Fruit fly (Drosophila melanogaster) whole organism, embryonic: ENCODE measurements around the gene CG13454.

ENCODE experiments used
- B-H1 ChIP-seq: fragments of 200-800 bp; sonication (Bioruptor generic); IDR thresholded peaks from 3 replicates; pipeline ENCODE4 v1.3.6; 2022; ENCODE audit warnings: missing biosample characterization, missing genetic modification characterization
- Blimp-1 ChIP-seq: fragments of 200-800 bp; sonication (Bioruptor generic); optimal IDR thresholded peaks from 3 replicates; lab custom pipeline; 2018; ENCODE audit warnings: missing biosample characterization, missing genetic modification characterization, mild to moderate bottlenecking, moderate library complexity, missing genetic modification reagents
- CG10431 ChIP-seq: fragments of 200-800 bp; sonication (Bioruptor generic); optimal IDR thresholded peaks from 3 replicates; lab custom pipeline; 2018; ENCODE audit warnings: missing biosample characterization, mild to moderate bottlenecking, missing genetic modification characterization
- CG10543 ChIP-seq: fragments of 200-800 bp; sonication (Bioruptor generic); optimal IDR thresholded peaks from 3 replicates; lab custom pipeline; 2017; ENCODE audit warnings: missing biosample characterization, mild to moderate bottlenecking, missing genetic modification characterization, moderate library complexity
- CG10654 ChIP-seq: fragments of 200-800 bp; sonication (Bioruptor generic); optimal IDR thresholded peaks from 2 replicates; lab custom pipeline; 2016; ENCODE audit warnings: missing biosample characterization, missing genetic modification characterization
- CG11504 ChIP-seq: fragments of 200-800 bp; sonication (Bioruptor generic); optimal IDR thresholded peaks from 3 replicates; lab custom pipeline; 2019; ENCODE audit warnings: missing biosample characterization, mild to moderate bottlenecking, missing genetic modification characterization, moderate library complexity
- CG14710 ChIP-seq: fragments of 200-800 bp; sonication (Bioruptor generic); optimal IDR thresholded peaks from 3 replicates; lab custom pipeline; 2019; ENCODE audit warnings: missing biosample characterization, mild to moderate bottlenecking, missing genetic modification characterization, moderate library complexity
- CG1647 ChIP-seq: fragments of 200-800 bp; sonication (Bioruptor generic); optimal IDR thresholded peaks from 3 replicates; lab custom pipeline; 2016; ENCODE audit warnings: missing biosample characterization, missing genetic modification characterization
- CG17328 ChIP-seq: fragments of 200-800 bp; sonication (Bioruptor generic); IDR thresholded peaks from 2 replicates; pipeline ENCODE4 v1.3.6; 2022; ENCODE audit warnings: missing biosample characterization, missing genetic modification characterization
- CG17385 ChIP-seq: fragments of 200-800 bp; sonication (Bioruptor generic); optimal IDR thresholded peaks from 3 replicates; lab custom pipeline; 2018; ENCODE audit warnings: missing biosample characterization, mild to moderate bottlenecking, missing genetic modification characterization
- CG17568 ChIP-seq: fragments of 200-800 bp; sonication (Bioruptor generic); optimal IDR thresholded peaks from 2 replicates; lab custom pipeline; 2018; ENCODE audit warnings: missing biosample characterization, mild to moderate bottlenecking, missing genetic modification characterization, moderate library complexity
- CG32532 ChIP-seq: fragments of 200-800 bp; sonication (Bioruptor generic); IDR thresholded peaks from 2 replicates; pipeline ENCODE4 v1.3.6; 2022; ENCODE audit warnings: missing biosample characterization, missing genetic modification characterization
- CG33557 ChIP-seq: fragments of 200-800 bp; sonication (Bioruptor generic); optimal IDR thresholded peaks from 2 replicates; lab custom pipeline; 2019; ENCODE audit warnings: missing biosample characterization, mild to moderate bottlenecking, missing genetic modification characterization, moderate library complexity
- CG3847 ChIP-seq: fragments of 200-800 bp; sonication (Bioruptor generic); IDR thresholded peaks from 2 replicates; pipeline ENCODE4 v1.3.6; 2022; ENCODE audit warnings: missing biosample characterization, missing genetic modification characterization
- CG4282 ChIP-seq: fragments of 200-800 bp; sonication (Bioruptor generic); optimal IDR thresholded peaks from 2 replicates; lab custom pipeline; 2016; ENCODE audit warnings: missing biosample characterization, missing genetic modification characterization
- CG4360 ChIP-seq: fragments of 200-800 bp; sonication (Bioruptor generic); IDR thresholded peaks from 2 replicates; pipeline ENCODE4 v1.3.6; 2022; ENCODE audit warnings: missing biosample characterization, missing genetic modification characterization
- CG6683 ChIP-seq: fragments of 200-800 bp; sonication (Bioruptor generic); optimal IDR thresholded peaks from 2 replicates; lab custom pipeline; 2017; ENCODE audit warnings: missing biosample characterization, mild to moderate bottlenecking, missing genetic modification characterization, missing genetic modification reagents
- CG7372 ChIP-seq: fragments of 200-800 bp; sonication (Bioruptor generic); IDR thresholded peaks from 2 replicates; pipeline ENCODE4 v1.3.6; 2022; ENCODE audit warnings: missing biosample characterization, missing genetic modification characterization
- CG7786 ChIP-seq: fragments of 200-800 bp; sonication (Bioruptor generic); optimal IDR thresholded peaks from 2 replicates; lab custom pipeline; 2016; ENCODE audit warnings: missing biosample characterization, missing genetic modification characterization
- CG8089 ChIP-seq: fragments of 200-800 bp; sonication (Bioruptor generic); optimal IDR thresholded peaks from 3 replicates; lab custom pipeline; 2016; ENCODE audit warnings: missing biosample characterization, missing genetic modification characterization
- CG8765 ChIP-seq: fragments of 200-800 bp; sonication (Bioruptor generic); IDR thresholded peaks from 2 replicates; pipeline ENCODE4 v1.3.6; 2022; ENCODE audit warnings: missing biosample characterization, missing genetic modification characterization
- E2f1 ChIP-seq: fragments of 200-800 bp; sonication (Bioruptor generic); IDR thresholded peaks from 2 replicates; pipeline ENCODE4 v1.3.6; 2022; ENCODE audit warnings: missing biosample characterization, missing genetic modification characterization
- Fer3 ChIP-seq: fragments of 200-800 bp; sonication (Bioruptor generic); optimal IDR thresholded peaks from 2 replicates; lab custom pipeline; 2018; ENCODE audit warnings: missing biosample characterization, mild to moderate bottlenecking, missing genetic modification characterization, moderate library complexity
- GATAe ChIP-seq: fragments of 200-800 bp; sonication (Bioruptor generic); conservative IDR thresholded peaks from 2 replicates; pipeline ENCODE4 v1.3.6; 2022; ENCODE audit warnings: missing biosample characterization, missing genetic modification characterization
- Hr39 ChIP-seq: fragments of >200 bp; optimal IDR thresholded peaks from 2 replicates; lab custom pipeline; 2017
- Lim3 ChIP-seq: fragments of 200-800 bp; sonication (Bioruptor generic); IDR thresholded peaks from 2 replicates; pipeline ENCODE4 v1.3.6; 2022; ENCODE audit warnings: missing biosample characterization, missing genetic modification characterization
- MTF-1 ChIP-seq: fragments of 200-800 bp; sonication (Bioruptor generic); optimal IDR thresholded peaks from 2 replicates; lab custom pipeline; 2018; ENCODE audit warnings: missing biosample characterization, mild to moderate bottlenecking, missing genetic modification characterization, borderline replicate concordance
- Rx ChIP-seq: fragments of 200-800 bp; sonication (Bioruptor generic); IDR thresholded peaks from 2 replicates; pipeline ENCODE4 v1.3.6; 2022; ENCODE audit warnings: missing biosample characterization, missing genetic modification characterization
- ac ChIP-seq: fragments of 200-800 bp; sonication (Bioruptor generic); optimal IDR thresholded peaks from 3 replicates; lab custom pipeline; 2017; ENCODE audit warnings: missing biosample characterization, mild to moderate bottlenecking, missing genetic modification characterization
- dimm ChIP-seq: fragments of 200-800 bp; sonication (Bioruptor generic); IDR thresholded peaks from 2 replicates; pipeline ENCODE4 v1.3.6; 2022; ENCODE audit warnings: missing biosample characterization, missing genetic modification characterization
- dmrt11E ChIP-seq: fragments of 200-800 bp; sonication (Bioruptor generic); optimal IDR thresholded peaks from 3 replicates; lab custom pipeline; 2018; ENCODE audit warnings: missing biosample characterization, mild to moderate bottlenecking, missing genetic modification characterization, moderate library complexity
- dysf ChIP-seq: fragments of 200-800 bp; sonication (Bioruptor generic); IDR thresholded peaks from 3 replicates; pipeline ENCODE4 v1.3.6; 2022; ENCODE audit warnings: missing biosample characterization, missing genetic modification characterization
- exex ChIP-seq: fragments of 200-800 bp; sonication (Bioruptor generic); optimal IDR thresholded peaks from 4 replicates; lab custom pipeline; 2018; ENCODE audit warnings: missing biosample characterization, mild to moderate bottlenecking, missing genetic modification characterization, moderate library complexity
- fd64A ChIP-seq: fragments of 200-800 bp; sonication (Bioruptor generic); optimal IDR thresholded peaks from 3 replicates; lab custom pipeline; 2018; ENCODE audit warnings: missing biosample characterization, mild to moderate bottlenecking, missing genetic modification characterization
- ftz-f1 ChIP-seq: fragments of 200-800 bp; sonication (Bioruptor generic); optimal IDR thresholded peaks from 2 replicates; lab custom pipeline; 2016; ENCODE audit warnings: missing biosample characterization, missing genetic modification characterization
- gce ChIP-seq: fragments of 200-800 bp; sonication (Bioruptor generic); IDR thresholded peaks from 3 replicates; pipeline ENCODE4 v1.3.6; 2022; ENCODE audit warnings: missing biosample characterization, missing genetic modification characterization
- gsb ChIP-seq: fragments of 200-800 bp; sonication (Bioruptor generic); IDR thresholded peaks from 2 replicates; pipeline ENCODE4 v1.3.6; 2022; ENCODE audit warnings: missing biosample characterization, missing genetic modification characterization
- hkb ChIP-seq, 2 experiments: fragments of 200-800 bp in 1 of 2; fragments of >200 bp in 1 of 2; sonication (Bioruptor generic) in 1 of 2; IDR thresholded peaks in 1 of 2; optimal IDR thresholded peaks in 1 of 2; 2 replicates each; pipeline versions ENCODE4 v1.3.6 to Lab custom; 2017 to 2022; ENCODE audit warnings: missing biosample characterization in 1 of 2, missing genetic modification characterization in 1 of 2
- nom ChIP-seq: fragments of 200-800 bp; sonication (Bioruptor generic); optimal IDR thresholded peaks from 2 replicates; lab custom pipeline; 2017; ENCODE audit warnings: missing biosample characterization, missing genetic modification characterization, mild to moderate bottlenecking, moderate library complexity, missing genetic modification reagents
- onecut ChIP-seq: fragments of 200-800 bp; sonication (Bioruptor generic); IDR thresholded peaks from 2 replicates; pipeline ENCODE4 v1.3.6; 2022; ENCODE audit warnings: missing biosample characterization, missing genetic modification characterization
- pan ChIP-seq, 4 experiments: fragments of >200 bp in 3 of 4; fragments of 200-800 bp in 1 of 4; sonication (Bioruptor generic) in 1 of 4; optimal IDR thresholded peaks in 3 of 4; IDR thresholded peaks in 1 of 4; 2 replicates each; pipeline versions ENCODE4 v1.3.6 to Lab custom; 2017 to 2022; ENCODE audit warnings: missing biosample characterization in 2 of 4, missing genetic modification characterization in 2 of 4, mixed read lengths in 1 of 4
- pita ChIP-seq: fragments of 200-800 bp; sonication (Bioruptor generic); optimal IDR thresholded peaks from 2 replicates; lab custom pipeline; 2017; ENCODE audit warnings: missing biosample characterization, mild to moderate bottlenecking, missing genetic modification characterization
- seq ChIP-seq: fragments of 200-800 bp; sonication (Bioruptor generic); IDR thresholded peaks from 2 replicates; pipeline ENCODE4 v1.3.6; 2022; ENCODE audit warnings: missing biosample characterization, missing genetic modification characterization
- sim ChIP-seq: fragments of 200-800 bp; sonication (Bioruptor generic); IDR thresholded peaks from 2 replicates; pipeline ENCODE4 v1.3.6; 2022; ENCODE audit warnings: missing biosample characterization, missing genetic modification characterization
- slbo ChIP-seq: fragments of 200-800 bp; sonication (Bioruptor generic); IDR thresholded peaks from 2 replicates; pipeline ENCODE4 v1.3.6; 2022; ENCODE audit warnings: missing biosample characterization, missing genetic modification characterization
- tio ChIP-seq: fragments of 200-800 bp; sonication (Bioruptor generic); optimal IDR thresholded peaks from 2 replicates; lab custom pipeline; 2017; ENCODE audit warnings: missing biosample characterization, missing genetic modification characterization, inconsistent platforms
- tup ChIP-seq: fragments of 200-800 bp; sonication (Bioruptor generic); optimal IDR thresholded peaks from 2 replicates; lab custom pipeline; 2016; ENCODE audit warnings: missing biosample characterization, mild to moderate bottlenecking, missing genetic modification characterization, moderate library complexity
- unc-4 ChIP-seq: fragments of 200-800 bp; sonication (Bioruptor generic); IDR thresholded peaks from 2 replicates; pipeline ENCODE4 v1.3.6; 2022; ENCODE audit warnings: missing biosample characterization, missing genetic modification characterization; ENCODE audit not compliant: partially characterized antibody

Gene CG13454

dm6 chr3L:15513726-15514125, 3.1 kb downstream of the CG13454 start:
- TF ChIP-seq CG17328 (GFP tag; lab: Robert Waterston, UW) (no peak), exex (peak; percentile 49)

- no peak for TF ChIP-seq Blimp-1
- TF ChIP-seq CG17568 (GFP tag; lab: Kevin White, UChicago) = no peak
- no peak for TF ChIP-seq CG7372 (GFP tag; lab: Robert Waterston, UW)
- no peak for TF ChIP-seq pan (optimal IDR thresholded peaks at IDR 0.05; lab: Kevin White, UChicago)
- TF ChIP-seq pan (GFP tag; optimal IDR thresholded peaks at IDR 0.05 in 1 of 2, IDR thresholded peaks at IDR 0.05 in 1 of 2) = no peak
- no peak for TF ChIP-seq CG8089 (GFP tag; lab: Kevin White, UChicago)
- no peak for TF ChIP-seq CG33557 (GFP tag; lab: Kevin White, UChicago)
- TF ChIP-seq ftz-f1 (GFP tag; lab: Kevin White, UChicago) = no peak
- TF ChIP-seq gce (GFP tag; lab: Robert Waterston, UW) = no peak
- TF ChIP-seq CG4282 (GFP tag; lab: Kevin White, UChicago) = no peak
- TF ChIP-seq tup = no peak
- TF ChIP-seq sim (GFP tag; lab: Robert Waterston, UW) = no peak
- TF ChIP-seq seq = no peak
- TF ChIP-seq hkb (optimal IDR thresholded peaks at IDR 0.05; lab: Kevin White, UChicago) = no peak
- no peak for TF ChIP-seq hkb (GFP tag; IDR thresholded peaks at IDR 0.05; lab: Robert Waterston, UW)
These were observed 3.6 kb downstream of the CG13454 start for dm6 chr3L:15513264-15513663.

- TF ChIP-seq CG10543 (GFP tag; lab: Kevin White, UChicago) (no peak), slbo (GFP tag; lab: Robert Waterston, UW) (no peak), CG3847 (GFP tag; lab: Robert Waterston, UW) (no peak), unc-4 (GFP tag; lab: Robert Waterston, UW) (no peak), CG14710 (tag; lab: Kevin White, UChicago) (peak; percentile 26), CG32532 (GFP tag; lab: Robert Waterston, UW) (no peak), CG4360 (GFP tag; lab: Robert Waterston, UW) (no peak), pita (GFP tag; lab: Kevin White, UChicago) (no peak), Fer3 (tag; lab: Kevin White, UChicago) (no peak), E2f1 (GFP tag; lab: Robert Waterston, UW) (no peak), CG6683 (GFP tag; lab: Kevin White, UChicago) (no peak), Hr39 (lab: Kevin White, UChicago) (no peak), tio (GFP tag; lab: Kevin White, UChicago) (no peak), dysf (GFP tag; lab: Robert Waterston, UW) (no peak), fd64A (GFP tag; lab: Kevin White, UChicago) (no peak), onecut (GFP tag; lab: Robert Waterston, UW) (no peak), CG7786 (GFP tag; lab: Kevin White, UChicago) (no peak), CG10654 (GFP tag; lab: Kevin White, UChicago) (no peak), CG11504 (tag; lab: Kevin White, UChicago) (no peak), dmrt11E (no peak), CG17385 (GFP tag; lab: Kevin White, UChicago) (peak; percentile 81), GATAe (no peak), dimm (GFP tag; lab: Robert Waterston, UW) (no peak), CG1647 (GFP tag; lab: Kevin White, UChicago) (no peak), CG10431 (GFP tag; lab: Kevin White, UChicago) (no peak), B-H1 (GFP tag; lab: Robert Waterston, UW) (no peak), gsb (GFP tag; lab: Robert Waterston, UW) (no peak), CG8765 (GFP tag; lab: Robert Waterston, UW) (no peak), ac (GFP tag; lab: Kevin White, UChicago) (peak; percentile 58), MTF-1 (GFP tag; lab: Kevin White, UChicago) (no peak), nom (peak; percentile 64), Rx (GFP tag; lab: Robert Waterston, UW) (no peak), Lim3 (GFP tag; lab: Robert Waterston, UW) (no peak)
These were observed 5.1 kb downstream of the CG13454 start for dm6 chr3L:15511688-15512250.
